Worm (Caenorhabditis elegans) whole organism, mixed stage, embryonic: ENCODE results near the gene sre-36.
"Not testable (repeated sequence)": the region's sequence is repeated elsewhere in the genome, so short reads cannot be mapped to it uniquely, and the experiment has no call there.

Experiments
- M03D4.4 ChIP-seq: sonication (generic microtip); optimal IDR thresholded peaks from 2 replicates; lab custom pipeline; 2017; ENCODE audit warnings: mild to moderate bottlenecking, missing genetic modification characterization, missing compliant biosample characterization
- bed-3 ChIP-seq: fragments of 200-800 bp; sonication (Bioruptor generic); optimal IDR thresholded peaks from 3 replicates; lab custom pipeline; 2018; ENCODE audit warnings: mild to moderate bottlenecking, missing genetic modification characterization, moderate library complexity, missing compliant biosample characterization
- blmp-1 ChIP-seq: fragments of 150-350 bp; optimal IDR thresholded peaks from 2 replicates; lab custom pipeline; 2014; ENCODE audit warnings: missing biosample characterization, missing genetic modification characterization
- ceh-39 ChIP-seq: fragments of 150-350 bp; optimal IDR thresholded peaks from 2 replicates; lab custom pipeline; 2014; ENCODE audit warnings: missing biosample characterization, missing genetic modification characterization
- ceh-83 ChIP-seq: fragments of 200-800 bp; sonication (Bioruptor generic); optimal IDR thresholded peaks from 2 replicates; lab custom pipeline; 2018; ENCODE audit warnings: mild to moderate bottlenecking, missing genetic modification characterization, missing compliant biosample characterization
- ces-1 ChIP-seq: fragments of 150-350 bp; optimal IDR thresholded peaks from 2 replicates; lab custom pipeline; 2014; ENCODE audit warnings: missing biosample characterization, missing genetic modification reagents, missing genetic modification characterization
- cnd-1 ChIP-seq: fragments of 200-800 bp; sonication (Bioruptor generic); optimal IDR thresholded peaks from 2 replicates; lab custom pipeline; 2018; ENCODE audit warnings: mild to moderate bottlenecking, missing genetic modification characterization, missing compliant biosample characterization
- drap-1 ChIP-seq: fragments of 200-800 bp; sonication (Bioruptor generic); optimal IDR thresholded peaks from 3 replicates; lab custom pipeline; 2018; ENCODE audit warnings: mild to moderate bottlenecking, missing genetic modification characterization, missing compliant biosample characterization
- elt-1 ChIP-seq: sonication (generic microtip); optimal IDR thresholded peaks from 2 replicates; lab custom pipeline; 2017; ENCODE audit warnings: missing genetic modification characterization, mild to moderate bottlenecking, missing compliant biosample characterization, antibody characterized with exemption, moderate library complexity, borderline replicate concordance; ENCODE audit not compliant: insufficient read depth
- elt-3 ChIP-seq: fragments of 150-350 bp; optimal IDR thresholded peaks from 2 replicates; lab custom pipeline; 2014; ENCODE audit warnings: missing biosample characterization, missing genetic modification characterization
- ham-2 ChIP-seq: fragments of 200-800 bp; sonication (Bioruptor generic); optimal IDR thresholded peaks from 2 replicates; lab custom pipeline; 2018; ENCODE audit warnings: mild to moderate bottlenecking, missing genetic modification characterization, missing compliant biosample characterization
- lin-13 ChIP-seq: fragments of 150-350 bp; optimal IDR thresholded peaks from 2 replicates; lab custom pipeline; 2014; ENCODE audit warnings: missing biosample characterization, missing genetic modification characterization
- lsy-2 ChIP-seq: fragments of 150-350 bp; optimal IDR thresholded peaks from 2 replicates; lab custom pipeline; 2014; ENCODE audit warnings: missing biosample characterization, missing genetic modification characterization
- mab-5 ChIP-seq: fragments of 150-350 bp; optimal IDR thresholded peaks from 2 replicates; lab custom pipeline; 2014; ENCODE audit warnings: missing biosample characterization, missing genetic modification characterization
- mep-1 ChIP-seq: fragments of 150-350 bp; optimal IDR thresholded peaks from 2 replicates; lab custom pipeline; 2017; ENCODE audit warnings: missing biosample characterization, missing genetic modification reagents, missing genetic modification characterization, inconsistent platforms
- mls-2 ChIP-seq: sonication (generic microtip); optimal IDR thresholded peaks from 2 replicates; lab custom pipeline; 2016; ENCODE audit warnings: mild to moderate bottlenecking, missing genetic modification characterization, moderate library complexity, missing compliant biosample characterization
- nhr-12 ChIP-seq: fragments of 150-350 bp; optimal IDR thresholded peaks from 2 replicates; lab custom pipeline; 2014; ENCODE audit warnings: missing biosample characterization, missing genetic modification characterization
- nhr-2 ChIP-seq: fragments of 150-350 bp; optimal IDR thresholded peaks from 2 replicates; lab custom pipeline; 2014; ENCODE audit warnings: missing biosample characterization, missing genetic modification characterization
- nhr-237 ChIP-seq: fragments of 150-350 bp; optimal IDR thresholded peaks from 2 replicates; lab custom pipeline; 2014; ENCODE audit warnings: missing biosample characterization, missing genetic modification characterization
- nhr-28 ChIP-seq: fragments of 150-350 bp; optimal IDR thresholded peaks from 2 replicates; lab custom pipeline; 2014; ENCODE audit warnings: missing biosample characterization, missing genetic modification characterization
- nhr-76 ChIP-seq: sonication (generic microtip); optimal IDR thresholded peaks from 2 replicates; lab custom pipeline; 2017; ENCODE audit warnings: missing biosample characterization, missing genetic modification characterization
- pha-4 ChIP-seq: fragments of 150-350 bp; optimal IDR thresholded peaks from 2 replicates; lab custom pipeline; 2018; ENCODE audit warnings: missing biosample characterization, missing genetic modification reagents, missing genetic modification characterization
- sem-2 ChIP-seq: fragments of 200-800 bp; sonication (Bioruptor generic); optimal IDR thresholded peaks from 2 replicates; lab custom pipeline; 2018; ENCODE audit warnings: mild to moderate bottlenecking, missing genetic modification characterization, missing compliant biosample characterization
- snpc-4 ChIP-seq: fragments of 150-350 bp; optimal IDR thresholded peaks from 2 replicates; lab custom pipeline; 2014; ENCODE audit warnings: missing biosample characterization, missing genetic modification characterization
- sptf-1 ChIP-seq: sonication (generic microtip); optimal IDR thresholded peaks from 2 replicates; lab custom pipeline; 2017; ENCODE audit warnings: mild to moderate bottlenecking, missing genetic modification characterization, moderate library complexity, missing compliant biosample characterization
- unc-120 ChIP-seq: sonication (generic microtip); optimal IDR thresholded peaks from 2 replicates; lab custom pipeline; 2017; ENCODE audit warnings: missing genetic modification characterization, missing compliant biosample characterization; ENCODE audit not compliant: poor library complexity, severe bottlenecking
- unc-39 ChIP-seq: fragments of 150-350 bp; optimal IDR thresholded peaks from 2 replicates; lab custom pipeline; 2014; ENCODE audit warnings: missing biosample characterization, missing genetic modification characterization
- unc-62 ChIP-seq: fragments of 150-350 bp; optimal IDR thresholded peaks from 2 replicates; lab custom pipeline; 2014; ENCODE audit warnings: missing biosample characterization, missing genetic modification reagents, missing genetic modification characterization
- ztf-11 ChIP-seq: fragments of 150-350 bp; optimal IDR thresholded peaks from 2 replicates; lab custom pipeline; 2014; ENCODE audit warnings: missing biosample characterization, missing genetic modification characterization

Gene sre-36

DNA sequence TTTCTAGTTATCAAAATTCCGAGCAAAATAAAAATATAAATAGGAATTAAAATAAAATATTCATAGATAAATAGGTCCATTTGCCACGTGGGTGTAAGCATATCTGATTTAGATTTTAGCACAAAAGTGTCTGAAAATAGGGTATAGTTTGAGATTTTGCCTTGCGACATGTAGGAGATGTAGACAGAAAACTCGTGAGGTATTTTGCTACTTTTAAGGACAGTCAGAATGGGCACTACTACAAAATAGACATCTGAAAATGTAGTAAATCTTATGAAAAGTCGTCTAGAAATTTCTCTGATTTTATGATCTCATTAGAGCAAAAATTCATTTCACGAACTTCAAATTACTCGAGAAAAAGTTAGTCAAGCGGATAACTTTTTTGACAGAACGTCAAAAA, 24.8 kb upstream of the sre-36 start, which contains the start of gene srv-34:
Gene srv-34, minus strand, starts transcription at position 101 of the 400 bp plus-strand sequence.
- TF ChIP-seq elt-3 (tag; lab: Kevin White, UChicago) (no peak), drap-1 (no peak), sptf-1 (no peak), ceh-83 (GFP tag; lab: Kevin White, UChicago) (no peak), lin-13 (tag; lab: Kevin White, UChicago) (no peak), mls-2 (no peak), pha-4 (tag; lab: Kevin White, UChicago) (no peak), nhr-2 (tag; lab: Kevin White, UChicago) (no peak), blmp-1 (tag; lab: Kevin White, UChicago) (no peak), ces-1 (no peak), mep-1 (no peak), unc-120 (tag; lab: Kevin White, UChicago) (no peak), ztf-11 (no peak), mab-5 (tag; lab: Kevin White, UChicago) (no peak), sem-2 (GFP tag; lab: Kevin White, UChicago) (no peak), ceh-39 (tag; lab: Kevin White, UChicago) (no peak), ham-2 (no peak), unc-39 (no peak)

DNA sequence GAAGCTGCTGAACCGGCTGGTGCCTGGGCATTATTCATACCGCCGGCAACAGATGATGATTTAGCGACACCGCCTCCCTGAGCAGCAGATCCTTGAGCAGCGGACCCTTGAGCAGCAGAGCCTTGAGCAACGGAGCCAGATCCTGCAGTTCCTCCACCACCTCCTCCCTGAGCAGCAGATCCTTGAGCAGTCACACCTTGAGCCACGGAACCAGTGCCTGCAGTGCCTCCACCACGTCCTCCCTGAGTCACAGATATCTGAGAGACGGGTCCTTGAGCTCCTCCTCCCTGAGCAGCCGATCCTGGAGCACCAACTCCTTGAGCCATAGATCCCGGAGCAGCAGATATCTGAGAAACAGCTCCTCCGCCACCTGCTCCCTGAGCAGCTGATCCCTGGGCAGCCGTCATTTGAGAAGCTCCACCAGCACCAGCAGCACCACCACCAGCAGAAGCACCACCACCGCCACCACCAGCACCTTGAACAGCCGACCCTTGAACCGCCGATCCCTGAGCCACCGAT, 23.0 kb upstream of the sre-36 start:
- no peak for TF ChIP-seq pha-4 (tag; lab: Kevin White, UChicago)
- TF ChIP-seq unc-62 (GFP tag; lab: Kevin White, UChicago): no peak

DNA sequence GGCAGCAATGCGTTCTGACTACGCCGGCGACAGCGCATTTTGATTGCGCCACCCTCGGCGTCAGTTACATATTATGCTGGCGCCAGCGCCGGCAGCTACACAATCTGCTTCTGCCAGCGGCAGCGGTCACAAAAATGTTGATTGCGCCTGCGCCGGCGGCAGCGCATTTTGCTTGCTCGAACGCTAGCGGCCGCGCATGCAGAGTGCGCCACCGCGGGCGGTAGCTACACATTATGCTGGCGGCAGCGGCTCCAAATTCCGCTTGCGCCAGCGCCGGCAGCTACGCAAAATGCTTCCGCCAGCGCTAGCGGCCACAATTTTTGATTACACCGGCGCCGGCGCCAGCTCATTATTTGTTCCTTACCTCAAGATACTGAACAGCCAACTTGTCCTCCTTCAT, 22.3 kb upstream of the sre-36 start:
- TF ChIP-seq nhr-76 (tag; lab: Kevin White, UChicago) (no peak), ceh-83 (GFP tag; lab: Kevin White, UChicago) (no peak), mab-5 (tag; lab: Kevin White, UChicago) (no peak), nhr-2 (tag; lab: Kevin White, UChicago) (no peak), mls-2 (no peak), nhr-28 (no peak), unc-120 (tag; lab: Kevin White, UChicago) (no peak), M03D4.4 (tag; lab: Kevin White, UChicago) (no peak), lsy-2 (no peak), mep-1 (no peak)
- TF ChIP-seq, all 35 proteins: peak for 0

DNA sequence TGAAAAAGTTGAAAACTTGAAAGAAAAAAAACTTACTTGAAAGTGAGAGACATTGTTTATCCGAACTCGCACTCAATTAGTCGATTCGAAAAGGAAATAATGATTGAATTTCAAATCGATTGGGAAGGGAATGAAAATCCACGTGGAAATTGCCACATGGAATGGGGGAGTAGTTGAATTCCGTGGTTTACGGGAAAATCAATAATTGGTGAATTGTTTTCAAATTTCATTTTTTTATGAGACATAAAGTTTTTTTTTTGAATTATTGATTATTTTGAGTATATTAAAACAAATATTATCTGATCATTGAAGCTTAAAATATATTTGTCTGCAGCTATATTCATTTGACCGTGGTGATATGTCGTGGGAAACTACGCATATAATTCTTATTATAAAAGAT, 21.6 kb upstream of the sre-36 start, which contains the start of gene F13A7.1:
Gene F13A7.1, minus strand, starts transcription at position 101 of the 400 bp plus-strand sequence.
- TF ChIP-seq nhr-12 (tag; lab: Kevin White, UChicago) (no peak), nhr-237 (tag; lab: Kevin White, UChicago) (no peak), pha-4 (tag; lab: Kevin White, UChicago) (no peak), sptf-1 (no peak)

DNA sequence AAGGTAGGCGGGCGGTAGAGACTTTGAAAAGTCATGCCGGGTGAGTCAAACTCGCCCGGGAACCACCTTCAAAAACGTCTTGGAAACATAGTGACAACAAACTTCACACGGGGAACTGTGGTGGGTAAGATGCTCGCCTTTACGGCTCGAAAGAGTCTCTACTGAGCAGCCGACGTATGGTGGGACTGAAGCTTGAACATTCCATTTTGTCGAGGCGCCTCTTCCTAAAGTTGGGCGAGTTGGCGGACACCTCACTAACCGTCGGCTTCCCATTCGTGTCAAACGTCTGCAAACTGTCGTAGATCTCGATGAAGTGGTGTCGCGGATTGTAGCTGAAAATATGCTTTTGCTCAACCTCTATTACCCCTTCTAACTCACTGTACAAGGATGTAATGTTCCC, 16.5 kb upstream of the sre-36 start:
- TF ChIP-seq mep-1 (no peak), ceh-39 (tag; lab: Kevin White, UChicago) (no peak)

DNA sequence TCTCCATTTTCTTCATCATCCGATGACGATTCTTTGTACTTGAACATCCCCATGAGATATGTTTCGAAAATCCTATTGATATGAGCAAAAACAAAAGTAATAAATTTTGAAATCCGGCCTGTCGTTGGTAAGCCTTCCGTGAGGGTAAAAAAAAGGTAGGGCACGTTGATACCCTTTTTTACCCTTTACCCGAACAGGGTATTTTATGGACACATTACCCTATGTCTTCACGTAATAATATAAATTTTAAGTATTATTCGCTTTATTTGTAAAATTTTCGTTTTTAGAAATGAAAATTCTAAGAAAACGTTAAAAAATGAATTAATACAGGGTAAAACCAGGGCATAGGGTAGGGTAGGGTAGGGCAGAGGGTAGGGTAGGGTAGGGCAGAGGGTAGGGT, 15.8 kb upstream of the sre-36 start, which contains the start of gene F13A7.7:
Gene F13A7.7, minus strand, starts transcription at position 101 of the 400 bp plus-strand sequence.
- not testable (repeated sequence) for TF ChIP-seq ceh-83 (GFP tag; lab: Kevin White, UChicago); cnd-1 (tag; lab: Kevin White, UChicago); blmp-1 (tag; lab: Kevin White, UChicago)

DNA sequence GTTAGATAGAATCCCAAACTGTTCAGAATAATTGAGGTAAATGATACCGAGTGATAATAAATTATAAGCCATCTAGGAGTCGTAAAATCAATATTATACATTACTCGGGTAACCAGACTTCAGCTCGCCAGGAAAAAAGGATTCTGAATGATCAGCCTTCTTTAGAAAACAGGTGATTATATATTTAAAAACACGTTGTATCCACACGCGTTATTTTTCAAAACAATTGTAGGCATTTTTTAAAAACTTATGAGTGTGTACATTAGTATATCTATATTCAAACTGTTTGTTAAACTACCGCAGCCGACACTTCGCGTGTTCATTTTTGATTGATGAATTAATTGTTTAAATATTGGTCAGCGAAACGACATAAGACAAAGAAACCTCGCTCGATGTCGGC, 11.2 kb upstream of the sre-36 start, which contains the start of gene sri-65:
Gene sri-65, minus strand, starts transcription at position 101 of the 400 bp plus-strand sequence.
- TF ChIP-seq sem-2 (GFP tag; lab: Kevin White, UChicago) (no peak), elt-1 (tag; lab: Kevin White, UChicago) (no peak), bed-3 (GFP tag; lab: Kevin White, UChicago) (no peak), ceh-83 (GFP tag; lab: Kevin White, UChicago) (no peak), snpc-4 (no peak), cnd-1 (tag; lab: Kevin White, UChicago) (no peak)
- TF ChIP-seq, all 35 proteins: peak for 0
